Worm (Caenorhabditis elegans): ENCODE measurements around the gene cor-1.

The cor-1 gene

DNA sequence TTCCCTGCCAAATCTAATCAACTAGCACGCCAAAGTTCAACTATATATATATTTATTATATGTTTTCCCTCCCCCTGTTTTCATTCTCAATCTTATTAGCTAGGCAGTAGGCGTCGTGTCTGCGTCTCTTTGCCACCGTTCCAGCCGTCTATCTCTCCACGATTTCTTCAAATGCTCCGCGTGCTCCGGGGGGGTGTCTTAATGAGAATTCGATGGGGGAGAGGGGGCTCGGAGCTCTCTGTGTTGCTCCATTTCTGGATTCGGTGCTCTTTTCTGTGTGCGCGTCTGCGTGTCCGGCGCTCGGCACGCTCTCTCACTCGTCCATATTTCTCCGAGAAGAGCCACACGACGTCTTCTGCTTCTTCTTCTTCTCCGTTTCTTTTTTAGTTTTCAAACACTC is 35.3 kb downstream of the cor-1 start:
- peak; percentile 93 for TF ChIP-seq set-16 (GFP tag; IDR thresholded peaks at IDR 0.05)
- TF ChIP-seq nhr-77 (tag; optimal IDR thresholded peaks at IDR 0.05), result no peak
- no peak for TF ChIP-seq ceh-32 (tag; optimal IDR thresholded peaks at IDR 0.05; ENCODE audit: poor library complexity)
- TF ChIP-seq aha-1 (tag), result peak; percentile 93
- no peak for TF ChIP-seq zip-2 (tag; optimal IDR thresholded peaks at IDR 0.05)
- peak; percentile 74 for TF ChIP-seq hmg-1.1 (GFP tag; IDR thresholded peaks at IDR 0.05)
- TF ChIP-seq mes-2 (tag; optimal IDR thresholded peaks at IDR 0.05; ENCODE audit: poor library complexity, severe bottlenecking), result peak; percentile 9
- peak in 1 of 2 experiments; percentile 82 for TF ChIP-seq unc-62 (GFP tag; optimal IDR thresholded peaks at IDR 0.05 in 1 of 2)
- no peak for TF ChIP-seq unc-62 (tag; optimal IDR thresholded peaks at IDR 0.05)
- no peak for TF ChIP-seq F26F4.8 (GFP tag; conservative IDR thresholded peaks at IDR 0.05)
- no peak for TF ChIP-seq nhr-111 (GFP tag; optimal IDR thresholded peaks at IDR 0.05)
- TF ChIP-seq tra-1 (GFP tag; IDR thresholded peaks at IDR 0.05), result 0 out of 2 replicates have a peak, but pooled peaks have one; percentile 35
- TF ChIP-seq lin-38 (GFP tag; IDR thresholded peaks at IDR 0.05), result no peak; the same call in 1 of the 2 replicates
- no peak for TF ChIP-seq gei-8 (GFP tag; optimal IDR thresholded peaks at IDR 0.05)
- no peak for TF ChIP-seq ceh-28 (tag; optimal IDR thresholded peaks at IDR 0.05)
- no peak for TF ChIP-seq sdz-12 (GFP tag; optimal IDR thresholded peaks at IDR 0.05)
- peak; percentile 68 for TF ChIP-seq F37D6.2 (tag; optimal IDR thresholded peaks at IDR 0.05)
- TF ChIP-seq skn-1 (tag; optimal IDR thresholded peaks at IDR 0.05), result no peak
- TF ChIP-seq ceh-44 (GFP tag; IDR thresholded peaks at IDR 0.05), result no peak
- no peak for TF ChIP-seq jun-1 (tag; optimal IDR thresholded peaks at IDR 0.05)
- no peak for TF ChIP-seq nhr-237 (tag; optimal IDR thresholded peaks at IDR 0.05)
- no peak for TF ChIP-seq unc-130 (GFP tag; optimal IDR thresholded peaks at IDR 0.05)
- no peak for TF ChIP-seq duxl-1 (tag; optimal IDR thresholded peaks at IDR 0.05; ENCODE audit: poor library complexity)
- no peak for TF ChIP-seq ceh-20 (GFP tag; IDR thresholded peaks at IDR 0.05)
- no peak for TF ChIP-seq dpl-1 (GFP tag; optimal IDR thresholded peaks at IDR 0.05)
- no peak for TF ChIP-seq T20F7.1 (GFP tag; optimal IDR thresholded peaks at IDR 0.05)
- no peak for TF ChIP-seq ZK546.5 (tag; optimal IDR thresholded peaks at IDR 0.05)
- TF ChIP-seq Y48G9A.11 (GFP tag; IDR thresholded peaks at IDR 0.05), result no peak
- peak; percentile 61 for TF ChIP-seq fkh-10 (GFP tag; optimal IDR thresholded peaks at IDR 0.05)
- no peak for TF ChIP-seq php-3 (GFP tag; IDR thresholded peaks at IDR 0.05)
- TF ChIP-seq lin-1 (GFP tag; IDR thresholded peaks at IDR 0.05), result no peak
- peak; percentile 94; the same call in 1 of the 2 replicates for TF ChIP-seq ctbp-1 (GFP tag; IDR thresholded peaks at IDR 0.05)
- peak; percentile 65; the same call in 1 of the 2 replicates for TF ChIP-seq egl-43 (GFP tag; IDR thresholded peaks at IDR 0.05)
- TF ChIP-seq lim-7 (GFP tag; IDR thresholded peaks at IDR 0.05), result no peak
- no peak for TF ChIP-seq daf-19 (GFP tag; conservative IDR thresholded peaks at IDR 0.05)
- no peak for TF ChIP-seq dmd-8 (GFP tag; IDR thresholded peaks at IDR 0.05)
- no peak for TF ChIP-seq Y75B8A.6 (GFP tag; IDR thresholded peaks at IDR 0.05)
- TF ChIP-seq spr-3 (GFP tag; optimal IDR thresholded peaks at IDR 0.05), result no peak
- no peak for TF ChIP-seq nhr-6 (tag; optimal IDR thresholded peaks at IDR 0.05)
- TF ChIP-seq daf-16 (GFP tag; optimal IDR thresholded peaks at IDR 0.05), result no peak
- no peak for TF ChIP-seq daf-16 (tag; optimal IDR thresholded peaks at IDR 0.05)
- no peak for TF ChIP-seq F49E8.2 (tag; optimal IDR thresholded peaks at IDR 0.05; ENCODE audit: borderline replicate concordance)
- no peak for TF ChIP-seq attf-4 (tag; optimal IDR thresholded peaks at IDR 0.05)
- no peak for TF ChIP-seq zfp-3 (GFP tag; conservative IDR thresholded peaks at IDR 0.05)
- no peak for TF ChIP-seq nhr-48 (tag; optimal IDR thresholded peaks at IDR 0.05)
- TF ChIP-seq lin-13 (GFP tag; optimal IDR thresholded peaks at IDR 0.05), result peak; percentile 19
- no peak for TF ChIP-seq saeg-2 (GFP tag; IDR thresholded peaks at IDR 0.05)
- no peak for TF ChIP-seq egl-27 (tag; optimal IDR thresholded peaks at IDR 0.05)
- no peak for TF ChIP-seq nhr-25 (tag; optimal IDR thresholded peaks at IDR 0.05; ENCODE audit: borderline replicate concordance, insufficient read depth)
- TF ChIP-seq nhr-76 (tag; optimal IDR thresholded peaks at IDR 0.05), result no peak
- peak; percentile 48 to 74 for TF ChIP-seq mdl-1 (tag; optimal IDR thresholded peaks at IDR 0.05)
- TF ChIP-seq mdt-29 (GFP tag; IDR thresholded peaks at IDR 0.05), result no peak
